Worm (Caenorhabditis elegans) whole organism, early embryonic: ENCODE data around the gene frpr-3.
A peak's percentile ranks its signal among the peaks of the same experiment; 100 is the strongest.

Experiments used
- B0310.2 ChIP-seq: sonication (generic microtip); optimal IDR thresholded peaks from 2 replicates; lab custom pipeline; 2016; ENCODE audit warnings: mild to moderate bottlenecking, missing genetic modification characterization, missing compliant biosample characterization
- F13C5.2 ChIP-seq: sonication (generic microtip); optimal IDR thresholded peaks from 2 replicates; lab custom pipeline; 2017; ENCODE audit warnings: mild to moderate bottlenecking, missing genetic modification characterization, inconsistent platforms, missing compliant biosample characterization
- aly-1 ChIP-seq: sonication (generic microtip); optimal IDR thresholded peaks from 2 replicates; lab custom pipeline; 2016; ENCODE audit warnings: missing genetic modification characterization, missing compliant biosample characterization
- ama-1 ChIP-seq: fragments of 150-350 bp; optimal IDR thresholded peaks from 2 replicates; lab custom pipeline; 2014
- ceh-13 ChIP-seq: fragments of 200-800 bp; sonication (Bioruptor generic); optimal IDR thresholded peaks from 2 replicates; lab custom pipeline; 2018; ENCODE audit warnings: mild to moderate bottlenecking, missing genetic modification characterization, missing compliant biosample characterization
- ceh-36 ChIP-seq: sonication (generic microtip); optimal IDR thresholded peaks from 2 replicates; lab custom pipeline; 2016; ENCODE audit warnings: missing genetic modification characterization, inconsistent platforms, missing compliant biosample characterization
- ets-7 ChIP-seq: sonication (generic microtip); optimal IDR thresholded peaks from 2 replicates; lab custom pipeline; 2016; ENCODE audit warnings: missing genotype, missing genetic modification characterization, missing compliant biosample characterization
- flt-1 ChIP-seq: fragments of 200-800 bp; sonication (Bioruptor generic); IDR thresholded peaks from 2 replicates; pipeline ENCODE4 v1.3.6; 2022; ENCODE audit warnings: missing genetic modification characterization, missing compliant biosample characterization
- hmbx-1 ChIP-seq: sonication (generic microtip); optimal IDR thresholded peaks from 2 replicates; lab custom pipeline; 2016; ENCODE audit warnings: mild to moderate bottlenecking, missing genetic modification characterization, missing compliant biosample characterization
- hmg-4 ChIP-seq: fragments of 200-800 bp; sonication (Bioruptor generic); optimal IDR thresholded peaks from 2 replicates; lab custom pipeline; 2018; ENCODE audit warnings: mild to moderate bottlenecking, missing genetic modification characterization, missing compliant biosample characterization
- hnd-1 ChIP-seq: sonication (generic microtip); optimal IDR thresholded peaks from 2 replicates; lab custom pipeline; 2016; ENCODE audit warnings: missing genetic modification characterization, missing compliant biosample characterization
- pes-1 ChIP-seq: fragments of 200-800 bp; sonication (Bioruptor generic); IDR thresholded peaks from 2 replicates; pipeline ENCODE4 v1.3.6; 2022; ENCODE audit warnings: missing genetic modification reagents, missing genetic modification characterization, missing compliant biosample characterization
- scrt-1 ChIP-seq: fragments of 200-800 bp; sonication (Bioruptor generic); IDR thresholded peaks from 2 replicates; pipeline ENCODE4 v1.3.6; 2022; ENCODE audit warnings: missing genetic modification characterization, missing compliant biosample characterization
- sea-1 ChIP-seq: fragments of 200-800 bp; sonication (Bioruptor generic); conservative IDR thresholded peaks from 2 replicates; pipeline ENCODE4 v1.3.6; 2022; ENCODE audit warnings: missing genetic modification characterization, missing compliant biosample characterization
- tbx-11 ChIP-seq: fragments of 200-800 bp; sonication (Bioruptor generic); IDR thresholded peaks from 2 replicates; pipeline ENCODE4 v1.3.6; 2022; ENCODE audit warnings: missing genetic modification characterization, missing compliant biosample characterization
- tbx-37 ChIP-seq: fragments of 200-800 bp; sonication (Bioruptor generic); conservative IDR thresholded peaks from 2 replicates; pipeline ENCODE4 v1.3.6; 2022; ENCODE audit warnings: missing genetic modification reagents, missing genetic modification characterization, missing compliant biosample characterization
- tra-4 ChIP-seq: sonication (generic microtip); optimal IDR thresholded peaks from 2 replicates; lab custom pipeline; 2017; ENCODE audit warnings: missing genetic modification characterization, missing compliant biosample characterization

frpr-3 gene

ce11 chrV:7761906-7762305 is 9.2 kb upstream of the frpr-3 start:
- TF ChIP-seq scrt-1 (GFP tag; lab: Robert Waterston, UW) = no peak
- TF ChIP-seq tbx-11 (GFP tag; lab: Robert Waterston, UW) = no peak
- TF ChIP-seq ama-1 (lab: Kevin White, UChicago) = no peak
- no peak for TF ChIP-seq ceh-13 (GFP tag; lab: Kevin White, UChicago)
- no peak for TF ChIP-seq ets-7 (tag; lab: Kevin White, UChicago)
- no peak for TF ChIP-seq ceh-36

ce11 chrV:7773647-7774046 is 2.6 kb downstream of the frpr-3 start:
- TF ChIP-seq ets-7 (tag; lab: Kevin White, UChicago) (no peak), hmg-4 (GFP tag; lab: Kevin White, UChicago) (no peak), B0310.2 (tag; lab: Kevin White, UChicago) (no peak), ama-1 (lab: Kevin White, UChicago) (no peak), tra-4 (no peak), aly-1 (no peak), hmbx-1 (tag; lab: Kevin White, UChicago) (no peak), tbx-37 (GFP tag; lab: Robert Waterston, UW) (no peak), sea-1 (GFP tag; lab: Robert Waterston, UW) (no peak), scrt-1 (GFP tag; lab: Robert Waterston, UW) (no peak)

ce11 chrV:7774143-7774595 is 3.1 kb downstream of the frpr-3 start, which contains the start of gene grl-10:
TSS of gene grl-10 (plus strand) at chrV:7774545.
- TF ChIP-seq scrt-1 (GFP tag; lab: Robert Waterston, UW) = no peak
- TF ChIP-seq B0310.2 (tag; lab: Kevin White, UChicago) = no peak
- no peak for TF ChIP-seq F13C5.2 (tag; lab: Kevin White, UChicago)
- no peak for TF ChIP-seq tra-4
- no peak for TF ChIP-seq hmbx-1 (tag; lab: Kevin White, UChicago)
- TF ChIP-seq ceh-36 = no peak
- no peak for TF ChIP-seq hnd-1 (tag; lab: Kevin White, UChicago)
- no peak for TF ChIP-seq ceh-13 (GFP tag; lab: Kevin White, UChicago)
- TF ChIP-seq flt-1 = no peak
- no peak for TF ChIP-seq sea-1 (GFP tag; lab: Robert Waterston, UW)
- no peak for TF ChIP-seq pes-1 (GFP tag; lab: Robert Waterston, UW)
- no peak for TF ChIP-seq tbx-11 (GFP tag; lab: Robert Waterston, UW)
- no peak for TF ChIP-seq ama-1 (lab: Kevin White, UChicago)
- no peak for TF ChIP-seq hmg-4 (GFP tag; lab: Kevin White, UChicago)
- no peak for TF ChIP-seq tbx-37 (GFP tag; lab: Robert Waterston, UW)
- no peak for TF ChIP-seq aly-1
- TF ChIP-seq ets-7 (tag; lab: Kevin White, UChicago) = no peak

ce11 chrV:7775226-7775625 is 4.2 kb downstream of the frpr-3 start:
- TF ChIP-seq tbx-37 (GFP tag; lab: Robert Waterston, UW) (no peak), F13C5.2 (tag; lab: Kevin White, UChicago) (no peak), flt-1 (no peak), sea-1 (GFP tag; lab: Robert Waterston, UW) (no peak), ama-1 (lab: Kevin White, UChicago) (no peak)

ce11 chrV:7776029-7776628 is 5.1 kb downstream of the frpr-3 start, which contains the start of the genes rpl-39 and rps-30:
TSS of gene rpl-39 (minus strand) at chrV:7776079.
TSS of gene rps-30 (plus strand) at chrV:7776578.
- TF ChIP-seq flt-1 (peak; percentile 26; the same call in 1 of the 2 replicates), tra-4 (no peak), ama-1 (lab: Kevin White, UChicago) (no peak), B0310.2 (tag; lab: Kevin White, UChicago) (no peak), pes-1 (GFP tag; lab: Robert Waterston, UW) (peak; percentile 37; the same call in 1 of the 2 replicates), ceh-13 (GFP tag; lab: Kevin White, UChicago) (no peak), hmbx-1 (tag; lab: Kevin White, UChicago) (no peak), hmg-4 (GFP tag; lab: Kevin White, UChicago) (peak; percentile 53), aly-1 (no peak), F13C5.2 (tag; lab: Kevin White, UChicago) (peak; percentile 50)

ce11 chrV:7777098-7777497 is 6.0 kb downstream of the frpr-3 start, which contains the start of gene C26F1.3:
TSS of gene C26F1.3 (plus strand) at chrV:7777300.
- TF ChIP-seq F13C5.2 (tag; lab: Kevin White, UChicago) = no peak
- TF ChIP-seq B0310.2 (tag; lab: Kevin White, UChicago) = no peak
- no peak for TF ChIP-seq aly-1
- no peak for TF ChIP-seq hnd-1 (tag; lab: Kevin White, UChicago)
- TF ChIP-seq scrt-1 (GFP tag; lab: Robert Waterston, UW) = no peak
- TF ChIP-seq hmbx-1 (tag; lab: Kevin White, UChicago) = no peak
- TF ChIP-seq ama-1 (lab: Kevin White, UChicago) = no peak
- no peak for TF ChIP-seq tra-4
- TF ChIP-seq tbx-11 (GFP tag; lab: Robert Waterston, UW) = no peak
- no peak for TF ChIP-seq ceh-36

ce11 chrV:7778999-7779398 is 7.9 kb downstream of the frpr-3 start:
- TF ChIP-seq ceh-36 (no peak), tra-4 (no peak), flt-1 (no peak), sea-1 (GFP tag; lab: Robert Waterston, UW) (no peak), tbx-11 (GFP tag; lab: Robert Waterston, UW) (no peak), hnd-1 (tag; lab: Kevin White, UChicago) (no peak), B0310.2 (tag; lab: Kevin White, UChicago) (no peak), ets-7 (tag; lab: Kevin White, UChicago) (no peak), ama-1 (lab: Kevin White, UChicago) (no peak), tbx-37 (GFP tag; lab: Robert Waterston, UW) (no peak), hmg-4 (GFP tag; lab: Kevin White, UChicago) (no peak)
